In the genomic region with DNA sequence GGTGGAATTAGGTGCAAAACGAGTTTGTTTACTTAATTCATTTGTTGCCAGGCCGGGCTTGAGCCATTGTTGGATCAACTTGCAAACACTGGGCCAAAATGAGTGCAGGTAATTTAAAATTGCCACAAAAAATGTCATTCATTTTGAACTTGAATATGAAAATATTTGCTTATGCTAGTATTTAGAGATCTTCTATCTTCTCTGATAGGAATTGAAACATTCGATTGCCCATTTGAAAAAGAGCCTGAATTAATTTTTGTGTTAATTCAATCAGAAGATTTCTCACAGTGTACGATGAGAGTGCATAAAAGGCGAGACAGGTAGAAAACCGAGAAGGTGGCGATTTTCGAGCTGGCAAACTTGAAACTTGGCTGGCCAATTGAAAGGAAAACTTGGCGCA, we compare ENCODE assay signal across 2 fruit fly cellular contexts.
TF ChIP-seq lines count a peak whose summit lies in the region.

No protein-coding gene starts in this region.

TF ChIP-seq in whole organism, embryonic, 481 proteins besides CTCF, POLR2A, EP300 and RAD21 (continued from another document):
- TF ChIP-seq Chrac-16 (GFP tag; optimal IDR thresholded peaks at IDR 0.05; lab: Kevin White, UChicago), result no peak
- no peak for TF ChIP-seq HHEX (GFP tag; optimal IDR thresholded peaks at IDR 0.05; lab: Kevin White, UChicago)
- TF ChIP-seq pb (GFP tag; optimal IDR thresholded peaks at IDR 0.05; lab: Kevin White, UChicago), result no peak
- TF ChIP-seq phol (tag; optimal IDR thresholded peaks at IDR 0.05; lab: Kevin White, UChicago), result peak; percentile 14
- no peak for TF ChIP-seq Lhr (GFP tag; optimal IDR thresholded peaks at IDR 0.05; lab: Kevin White, UChicago)
- TF ChIP-seq toy (GFP tag; IDR thresholded peaks at IDR 0.05; lab: Robert Waterston, UW), result no peak
- 0 out of 3 replicates have a peak, but pooled peaks have one; percentile 22 for TF ChIP-seq zfh1 (GFP tag; IDR thresholded peaks at IDR 0.05; lab: Robert Waterston, UW)
- peak; percentile 3 for TF ChIP-seq Xbp1 (GFP tag; optimal IDR thresholded peaks at IDR 0.05; lab: Kevin White, UChicago)
- TF ChIP-seq CG6813 (GFP tag; optimal IDR thresholded peaks at IDR 0.05; lab: Kevin White, UChicago), result no peak
- no peak for TF ChIP-seq CG1529 (GFP tag; optimal IDR thresholded peaks at IDR 0.05; lab: Kevin White, UChicago)
- no peak for TF ChIP-seq CG4360 (GFP tag; IDR thresholded peaks at IDR 0.05; lab: Robert Waterston, UW)
- no peak for TF ChIP-seq CG10147 (GFP tag; optimal IDR thresholded peaks at IDR 0.05; lab: Kevin White, UChicago)
- 0 out of 2 replicates have a peak, but pooled peaks have one; percentile 6 for TF ChIP-seq CG14014 (GFP tag; IDR thresholded peaks at IDR 0.05; lab: Robert Waterston, UW)
- TF ChIP-seq fd102C (GFP tag; optimal IDR thresholded peaks at IDR 0.05; lab: Kevin White, UChicago), result no peak
- no peak for TF ChIP-seq gcm2 (GFP tag; optimal IDR thresholded peaks at IDR 0.05; lab: Kevin White, UChicago)
- TF ChIP-seq prd (optimal IDR thresholded peaks at IDR 0.05; lab: Kevin White, UChicago), result no peak
- TF ChIP-seq prd (GFP tag; IDR thresholded peaks at IDR 0.05; lab: Robert Waterston, UW), result peak; percentile 25; the same call in 1 of the 3 replicates
- TF ChIP-seq row (GFP tag; IDR thresholded peaks at IDR 0.05; lab: Robert Waterston, UW), result peak; percentile 42; the same call in 2 of the 3 replicates
- TF ChIP-seq Lpt (GFP tag; optimal IDR thresholded peaks at IDR 0.05; lab: Kevin White, UChicago), result no peak
- no peak for TF ChIP-seq dmrt11E (tag; optimal IDR thresholded peaks at IDR 0.05; lab: Kevin White, UChicago)
- TF ChIP-seq ab (GFP tag; optimal IDR thresholded peaks at IDR 0.05; lab: Kevin White, UChicago), result no peak
- no peak for TF ChIP-seq fd96Cb (tag; optimal IDR thresholded peaks at IDR 0.05; lab: Kevin White, UChicago)
- no peak for TF ChIP-seq bsh (GFP tag; optimal IDR thresholded peaks at IDR 0.05; lab: Kevin White, UChicago)
- no peak for TF ChIP-seq CG13123 (GFP tag; optimal IDR thresholded peaks at IDR 0.05; lab: Kevin White, UChicago)
- peak; percentile 42; the same call in 1 of the 3 replicates for TF ChIP-seq dysf (GFP tag; IDR thresholded peaks at IDR 0.05; lab: Robert Waterston, UW)
- no peak for TF ChIP-seq CG3281 (GFP tag; optimal IDR thresholded peaks at IDR 0.05; lab: Kevin White, UChicago)
- no peak for TF ChIP-seq NK7.1 (GFP tag; optimal IDR thresholded peaks at IDR 0.05; lab: Kevin White, UChicago)
- TF ChIP-seq sqz (GFP tag; optimal IDR thresholded peaks at IDR 0.05; lab: Kevin White, UChicago), result no peak
- no peak for TF ChIP-seq CG2889 (GFP tag; IDR thresholded peaks at IDR 0.05; lab: Robert Waterston, UW)
- TF ChIP-seq CG4424 (GFP tag; optimal IDR thresholded peaks at IDR 0.05; lab: Kevin White, UChicago), result no peak
- TF ChIP-seq Rfx (GFP tag; IDR thresholded peaks at IDR 0.05; lab: Robert Waterston, UW), result peak; percentile 42; the same call in 1 of the 2 replicates
- TF ChIP-seq Stat92E (GFP tag; optimal IDR thresholded peaks at IDR 0.05; lab: Kevin White, UChicago), result no peak
- TF ChIP-seq hkb (optimal IDR thresholded peaks at IDR 0.05; lab: Kevin White, UChicago), result no peak
- 0 out of 2 replicates have a peak, but pooled peaks have one; percentile 24 for TF ChIP-seq hkb (GFP tag; IDR thresholded peaks at IDR 0.05; lab: Robert Waterston, UW)
- no peak for TF ChIP-seq Sry-β (GFP tag; optimal IDR thresholded peaks at IDR 0.05; lab: Kevin White, UChicago)
- no peak for TF ChIP-seq Hmx (GFP tag; optimal IDR thresholded peaks at IDR 0.05; lab: Kevin White, UChicago)
- no peak for TF ChIP-seq slp2 (GFP tag; optimal IDR thresholded peaks at IDR 0.05; lab: Kevin White, UChicago)
- TF ChIP-seq CG17802 (tag; optimal IDR thresholded peaks at IDR 0.05; lab: Kevin White, UChicago), result no peak
- TF ChIP-seq pan (optimal IDR thresholded peaks at IDR 0.05; lab: Kevin White, UChicago), result no peak
- no peak for TF ChIP-seq pan (GFP tag; optimal IDR thresholded peaks at IDR 0.05 in 1 of 2, IDR thresholded peaks at IDR 0.05 in 1 of 2)
- no peak for TF ChIP-seq Hr3 (GFP tag; optimal IDR thresholded peaks at IDR 0.05; lab: Kevin White, UChicago)

TF ChIP-seq in whole organism, prepupa, 60 proteins besides CTCF, POLR2A, EP300 and RAD21 (continued from another document):
- TF ChIP-seq Ets96B (tag; optimal IDR thresholded peaks at IDR 0.05; lab: Kevin White, UChicago) (peak; percentile 64), Sox102F (GFP tag; optimal IDR thresholded peaks at IDR 0.05; lab: Kevin White, UChicago) (peak; percentile 67), CG6792 (GFP tag; optimal IDR thresholded peaks at IDR 0.05; lab: Kevin White, UChicago) (peak; percentile 59), CG31627 (GFP tag; optimal IDR thresholded peaks at IDR 0.05; lab: Kevin White, UChicago) (peak; percentile 71), CG6854 (GFP tag; optimal IDR thresholded peaks at IDR 0.05; lab: Kevin White, UChicago) (no peak), Eip75B (GFP tag; optimal IDR thresholded peaks at IDR 0.05; lab: Kevin White, UChicago) (peak; percentile 65), Blimp-1 (GFP tag; optimal IDR thresholded peaks at IDR 0.05; lab: Kevin White, UChicago) (no peak), dac (GFP tag; optimal IDR thresholded peaks at IDR 0.05; lab: Kevin White, UChicago) (peak; percentile 68), dsx (GFP tag; optimal IDR thresholded peaks at IDR 0.05; lab: Kevin White, UChicago; ENCODE audit: poor library complexity, severe bottlenecking) (peak; percentile 59)
